Worm (Caenorhabditis elegans) whole organism, late embryonic: Measurements from ENCODE around the gene ddo-1.

ENCODE experiments used
- C08G9.2 ChIP-seq: sonication (generic microtip); optimal IDR thresholded peaks from 2 replicates; lab custom pipeline; 2016; ENCODE audit warnings: mild to moderate bottlenecking, missing genetic modification characterization, moderate library complexity, missing compliant biosample characterization
- F13H6.1 ChIP-seq: sonication (generic microtip); optimal IDR thresholded peaks from 2 replicates; lab custom pipeline; 2016; ENCODE audit warnings: missing genetic modification characterization, missing compliant biosample characterization
- K09A11.1 ChIP-seq: sonication (generic microtip); optimal IDR thresholded peaks from 2 replicates; lab custom pipeline; 2017; ENCODE audit warnings: antibody characterized with exemption, mild to moderate bottlenecking, missing genetic modification characterization, missing compliant biosample characterization; ENCODE audit not compliant: insufficient read depth
- ceh-14 ChIP-seq: sonication (generic microtip); optimal IDR thresholded peaks from 2 replicates; lab custom pipeline; 2016; ENCODE audit warnings: missing genotype, missing genetic modification characterization, missing compliant biosample characterization
- ceh-18 ChIP-seq: sonication (generic microtip); optimal IDR thresholded peaks from 2 replicates; lab custom pipeline; 2016; ENCODE audit warnings: missing genetic modification characterization, missing compliant biosample characterization
- ceh-2 ChIP-seq: sonication (generic microtip); optimal IDR thresholded peaks from 2 replicates; lab custom pipeline; 2016; ENCODE audit warnings: missing genotype, missing genetic modification characterization, missing compliant biosample characterization
- ceh-22 ChIP-seq: sonication (generic microtip); optimal IDR thresholded peaks from 2 replicates; lab custom pipeline; 2017; ENCODE audit warnings: missing biosample characterization, missing genetic modification characterization
- ceh-30 ChIP-seq: fragments of 150-350 bp; optimal IDR thresholded peaks from 2 replicates; lab custom pipeline; 2014; ENCODE audit warnings: missing biosample characterization, missing genetic modification characterization
- ceh-9 ChIP-seq: sonication (generic microtip); optimal IDR thresholded peaks from 2 replicates; lab custom pipeline; 2016; ENCODE audit warnings: mild to moderate bottlenecking, missing genetic modification characterization, inconsistent platforms, missing compliant biosample characterization
- che-1 ChIP-seq: sonication (generic microtip); optimal IDR thresholded peaks from 2 replicates; lab custom pipeline; 2016; ENCODE audit warnings: mild to moderate bottlenecking, missing genetic modification characterization, missing compliant biosample characterization
- dmd-4 ChIP-seq: sonication (generic microtip); optimal IDR thresholded peaks from 2 replicates; lab custom pipeline; 2016; ENCODE audit warnings: borderline replicate concordance, missing genetic modification characterization, missing compliant biosample characterization
- elt-2 ChIP-seq: sonication (generic microtip); optimal IDR thresholded peaks from 2 replicates; lab custom pipeline; 2016; ENCODE audit warnings: missing genetic modification reagents, missing genetic modification characterization, missing compliant biosample characterization
- elt-4 ChIP-seq: sonication (generic microtip); optimal IDR thresholded peaks from 2 replicates; lab custom pipeline; 2016; ENCODE audit warnings: missing genetic modification characterization, missing compliant biosample characterization
- eyg-1 ChIP-seq: sonication (generic microtip); optimal IDR thresholded peaks from 2 replicates; lab custom pipeline; 2016; ENCODE audit warnings: missing genotype, missing genetic modification characterization, missing compliant biosample characterization
- fkh-10 ChIP-seq: fragments of 150-350 bp; optimal IDR thresholded peaks from 2 replicates; lab custom pipeline; 2014; ENCODE audit warnings: missing biosample characterization, missing genetic modification reagents, missing genetic modification characterization
- hlh-30 ChIP-seq: sonication (generic microtip); optimal IDR thresholded peaks from 2 replicates; lab custom pipeline; 2017; ENCODE audit warnings: antibody characterized with exemption, missing genetic modification characterization, missing compliant biosample characterization; ENCODE audit not compliant: insufficient read depth
- hlh-6 ChIP-seq: sonication (generic microtip); optimal IDR thresholded peaks from 2 replicates; lab custom pipeline; 2016; ENCODE audit warnings: missing genotype, missing genetic modification characterization, missing compliant biosample characterization
- nhr-11 ChIP-seq: fragments of 150-350 bp; optimal IDR thresholded peaks from 2 replicates; lab custom pipeline; 2014; ENCODE audit warnings: missing biosample characterization, missing genetic modification characterization
- nhr-232 ChIP-seq: sonication (generic microtip); optimal IDR thresholded peaks from 2 replicates; lab custom pipeline; 2016; ENCODE audit warnings: missing genetic modification characterization, missing compliant biosample characterization
- npax-4 ChIP-seq: sonication (generic microtip); optimal IDR thresholded peaks from 2 replicates; lab custom pipeline; 2016; ENCODE audit warnings: missing genetic modification characterization, missing compliant biosample characterization
- pha-4 ChIP-seq: fragments of 150-350 bp; optimal IDR thresholded peaks from 2 replicates; lab custom pipeline; 2018; ENCODE audit warnings: missing biosample characterization, missing genetic modification reagents, missing genetic modification characterization
- ref-2 ChIP-seq: sonication (generic microtip); optimal IDR thresholded peaks from 2 replicates; lab custom pipeline; 2016; ENCODE audit warnings: missing genetic modification characterization, missing compliant biosample characterization
- sdc-2 ChIP-seq: sonication (generic microtip); optimal IDR thresholded peaks from 2 replicates; lab custom pipeline; 2016; ENCODE audit warnings: missing genotype, missing genetic modification characterization, missing compliant biosample characterization
- sox-2 ChIP-seq: fragments of 200-800 bp; sonication (Bioruptor generic); IDR thresholded peaks from 2 replicates; pipeline ENCODE4 v1.3.6; 2022; ENCODE audit warnings: missing genetic modification reagents, missing genetic modification characterization, missing compliant biosample characterization
- ttx-3 ChIP-seq: sonication (generic microtip); optimal IDR thresholded peaks from 2 replicates; lab custom pipeline; 2016; ENCODE audit warnings: missing genetic modification reagents, missing genetic modification characterization, missing compliant biosample characterization
- unc-3 ChIP-seq, 2 experiments: fragments of 200-800 bp in 1 of 2; sonication (Bioruptor generic) in 1 of 2; sonication (generic microtip) in 1 of 2; conservative IDR thresholded peaks in 1 of 2; optimal IDR thresholded peaks in 1 of 2; 2 replicates each; pipeline versions ENCODE4 v1.3.6 to Lab custom; 2016 to 2022; ENCODE audit warnings: missing compliant biosample characterization in 2 of 2, missing genetic modification characterization in 2 of 2, missing genetic modification reagents in 1 of 2
- unc-86 ChIP-seq: sonication (generic microtip); optimal IDR thresholded peaks from 2 replicates; lab custom pipeline; 2016; ENCODE audit warnings: missing genetic modification characterization, missing compliant biosample characterization
- zip-5 ChIP-seq: sonication (generic microtip); optimal IDR thresholded peaks from 2 replicates; lab custom pipeline; 2016; ENCODE audit warnings: missing genetic modification characterization, missing compliant biosample characterization
- ztf-16 ChIP-seq: sonication (generic microtip); optimal IDR thresholded peaks from 2 replicates; lab custom pipeline; 2017; ENCODE audit warnings: missing genetic modification characterization, missing compliant biosample characterization

The ddo-1 gene

DNA sequence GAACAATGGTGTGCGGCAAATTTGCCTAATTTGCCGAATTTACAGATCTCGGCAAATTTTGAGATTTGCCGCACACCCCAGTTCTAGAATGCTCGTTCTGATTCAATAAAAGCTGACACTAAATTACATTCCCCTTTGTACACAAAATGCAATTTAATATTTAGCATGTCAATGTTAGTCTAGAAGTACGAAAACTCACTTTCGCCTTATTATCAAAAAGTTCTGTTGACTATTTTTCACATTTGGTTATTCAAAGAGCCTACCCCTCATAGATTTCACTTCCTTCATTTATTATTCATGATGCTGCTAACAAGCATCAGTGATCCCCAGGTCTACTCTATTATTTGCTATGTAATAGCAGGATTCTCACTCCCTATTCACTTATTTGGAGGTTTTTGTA, 41.5 kb upstream of the ddo-1 start, which contains the start of gene srh-298:
Gene srh-298, plus strand, starts transcription at position 301 of the 400 bp plus-strand sequence.
- TF ChIP-seq hlh-6 (no peak), elt-4 (tag; lab: Kevin White, UChicago) (no peak), ztf-16 (tag; lab: Kevin White, UChicago) (no peak), elt-2 (tag; lab: Kevin White, UChicago) (no peak), hlh-30 (tag; lab: Kevin White, UChicago) (no peak), npax-4 (tag; lab: Kevin White, UChicago) (no peak), C08G9.2 (tag; lab: Kevin White, UChicago) (no peak), sox-2 (GFP tag; lab: Robert Waterston, UW) (no peak)

DNA sequence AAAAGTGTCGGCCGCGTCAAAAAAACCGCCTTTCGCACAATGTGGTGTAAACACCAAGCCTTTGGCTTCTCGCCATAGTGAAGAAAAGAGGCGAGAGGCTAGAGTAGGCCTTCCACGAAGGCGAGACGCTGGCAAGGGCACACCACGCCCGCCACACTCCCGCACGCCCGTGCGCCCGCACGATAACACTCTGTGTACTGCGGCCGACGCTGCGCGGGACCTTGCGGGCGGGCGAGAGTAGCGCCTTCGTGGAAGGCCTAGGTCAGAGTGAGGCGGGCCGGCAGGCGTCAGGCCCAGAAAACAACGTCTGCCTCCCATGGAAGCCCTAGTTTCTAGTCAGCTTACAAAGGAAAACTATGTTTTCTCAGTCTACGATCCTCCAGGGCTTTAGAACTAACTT, 35.1 kb upstream of the ddo-1 start:
- TF ChIP-seq ceh-2 (tag; lab: Kevin White, UChicago) = no peak
- TF ChIP-seq hlh-6 = peak; percentile 59
- TF ChIP-seq ref-2 = peak; percentile 25
- TF ChIP-seq ceh-14 (tag; lab: Kevin White, UChicago) = peak; percentile 2
- TF ChIP-seq, all 69 proteins: peak for 3

DNA sequence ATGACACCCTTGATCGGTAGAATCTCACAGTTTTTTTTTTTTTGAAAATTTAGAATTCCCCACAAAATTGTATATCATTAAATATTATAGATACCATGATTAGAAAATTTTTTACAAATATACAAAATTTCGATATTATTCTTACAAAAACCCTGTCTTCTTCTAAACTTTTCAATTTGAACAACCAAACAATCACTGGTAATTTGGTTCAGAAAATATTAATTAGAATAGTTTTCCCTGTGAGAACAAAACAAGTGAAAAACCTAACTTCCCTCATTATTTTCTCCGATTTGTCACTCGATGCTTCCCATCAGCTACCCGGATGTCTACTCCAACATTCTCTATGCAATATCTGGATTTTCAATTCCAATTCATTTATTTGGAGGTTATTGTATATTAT, 33.0 kb upstream of the ddo-1 start, which contains the start of gene srh-296:
Gene srh-296, plus strand, starts transcription at position 301 of the 400 bp plus-strand sequence.
- TF ChIP-seq hlh-30 (tag; lab: Kevin White, UChicago) (no peak), unc-3 (GFP tag; conservative IDR thresholded peaks at IDR 0.05; lab: Robert Waterston, UW) (no peak), unc-3 (tag; optimal IDR thresholded peaks at IDR 0.05; lab: Kevin White, UChicago) (no peak), ceh-18 (tag; lab: Kevin White, UChicago) (no peak), nhr-232 (tag; lab: Kevin White, UChicago) (no peak), eyg-1 (tag; lab: Kevin White, UChicago) (no peak), sox-2 (GFP tag; lab: Robert Waterston, UW) (no peak), ceh-30 (tag; lab: Kevin White, UChicago) (no peak)
- TF ChIP-seq, all 69 proteins: peak for 0

DNA sequence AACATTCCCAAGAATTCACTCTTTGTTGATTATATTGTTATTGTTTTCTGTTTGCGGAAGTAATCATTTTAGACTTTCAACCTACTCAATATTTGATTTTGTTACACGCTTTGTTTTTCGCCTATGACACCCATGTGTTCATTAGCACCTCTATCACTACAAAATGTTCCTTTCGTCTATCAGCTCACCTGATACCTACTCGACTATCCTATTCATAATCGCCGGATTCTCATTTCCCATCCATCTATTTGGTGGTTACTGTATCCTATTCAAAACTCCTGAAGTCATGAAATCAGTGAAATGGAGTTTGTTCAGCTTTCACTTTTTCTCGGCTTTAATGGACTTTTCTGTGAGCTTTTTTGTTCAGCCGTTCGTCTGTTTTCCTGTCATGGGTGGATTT, 28.3 kb upstream of the ddo-1 start, which contains the start of gene srh-291:
Gene srh-291, plus strand, starts transcription at position 301 of the 400 bp plus-strand sequence.
- TF ChIP-seq ceh-30 (tag; lab: Kevin White, UChicago) (no peak), eyg-1 (tag; lab: Kevin White, UChicago) (no peak), unc-86 (tag; lab: Kevin White, UChicago) (no peak), pha-4 (tag; lab: Kevin White, UChicago) (no peak)

DNA sequence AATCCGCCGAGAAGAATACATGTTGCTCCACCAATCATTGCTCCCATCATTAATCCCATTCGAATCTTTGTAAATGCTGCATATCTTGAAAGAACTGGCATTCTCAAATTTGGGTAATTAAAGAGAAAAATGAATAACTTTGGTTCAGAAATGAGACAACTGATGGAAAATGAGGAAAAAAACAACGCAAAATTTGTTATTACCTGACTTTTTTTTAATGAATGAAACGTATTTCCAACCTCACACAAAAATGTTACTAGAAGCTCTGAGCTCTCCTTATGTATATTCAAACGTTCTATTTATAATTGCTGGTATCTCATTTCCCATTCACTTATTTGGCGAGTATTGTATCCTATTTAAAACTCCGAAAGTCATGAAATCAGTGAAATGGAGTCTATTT, 25.5 kb upstream of the ddo-1 start, which contains the start of the genes Y94A7B.11 and srh-292:
Gene Y94A7B.11, minus strand, starts transcription at position 101 of the 400 bp plus-strand sequence.
Gene srh-292, plus strand, starts transcription at position 251 of the 400 bp plus-strand sequence.
- TF ChIP-seq ceh-14 (tag; lab: Kevin White, UChicago) (no peak), ceh-9 (tag; lab: Kevin White, UChicago) (no peak), ref-2 (no peak), nhr-11 (tag; lab: Kevin White, UChicago) (no peak), che-1 (tag; lab: Kevin White, UChicago) (no peak), F13H6.1 (no peak), hlh-30 (tag; lab: Kevin White, UChicago) (no peak), ceh-22 (tag; lab: Kevin White, UChicago) (no peak), sdc-2 (no peak), K09A11.1 (tag; lab: Kevin White, UChicago) (no peak), ceh-18 (tag; lab: Kevin White, UChicago) (no peak)

DNA sequence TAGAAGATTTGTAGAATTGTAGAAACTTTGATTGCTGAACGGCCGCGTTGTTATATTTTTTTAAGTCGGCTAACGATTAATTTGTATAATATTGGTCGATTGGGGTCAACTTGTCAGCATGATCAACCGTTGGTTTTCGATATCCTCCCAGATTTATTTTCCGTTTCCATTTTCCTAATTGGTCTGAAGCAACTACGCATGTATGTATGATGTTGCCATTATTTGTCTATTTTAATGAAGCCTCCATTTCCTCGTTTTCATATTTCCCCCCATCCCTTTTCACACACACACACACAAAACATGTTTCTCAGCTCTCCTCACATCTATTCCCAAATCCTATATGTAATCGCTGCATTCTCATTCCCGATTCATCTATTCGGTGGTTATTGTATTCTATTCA, 23.5 kb upstream of the ddo-1 start, which contains the start of gene srh-287:
Gene srh-287, plus strand, starts transcription at position 301 of the 400 bp plus-strand sequence.
- TF ChIP-seq dmd-4 = no peak
- TF ChIP-seq zip-5 (tag; lab: Kevin White, UChicago) = no peak
- no peak for TF ChIP-seq ttx-3 (tag; lab: Kevin White, UChicago)
- TF ChIP-seq fkh-10 (GFP tag; lab: Kevin White, UChicago) = no peak
